Worm (Caenorhabditis elegans) whole organism, young adult: ENCODE results near the gene F42A9.3.

Experiments
- B0261.1 ChIP-seq: sonication (generic microtip); optimal IDR thresholded peaks from 2 replicates; lab custom pipeline; 2016; ENCODE audit warnings: mild to moderate bottlenecking, missing genetic modification characterization, moderate library complexity, missing compliant biosample characterization
- F22D6.2 ChIP-seq: sonication (generic microtip); optimal IDR thresholded peaks from 2 replicates; lab custom pipeline; 2016; ENCODE audit warnings: mild to moderate bottlenecking, missing genetic modification characterization, missing compliant biosample characterization
- F23B12.7 ChIP-seq: sonication (generic microtip); optimal IDR thresholded peaks from 2 replicates; lab custom pipeline; 2017; ENCODE audit warnings: missing genetic modification characterization, mild to moderate bottlenecking, missing compliant biosample characterization, antibody characterized with exemption, moderate library complexity; ENCODE audit not compliant: insufficient read depth
- F39B2.1 ChIP-seq: fragments of 200-800 bp; sonication (Bioruptor generic); IDR thresholded peaks from 2 replicates; pipeline ENCODE4 v1.3.6; 2022; ENCODE audit warnings: missing genetic modification reagents, missing genetic modification characterization, missing compliant biosample characterization
- F49E8.2 ChIP-seq: sonication (generic microtip); optimal IDR thresholded peaks from 3 replicates; lab custom pipeline; 2017; ENCODE audit warnings: missing genetic modification characterization, mild to moderate bottlenecking, missing compliant biosample characterization, antibody characterized with exemption, moderate library complexity; ENCODE audit not compliant: insufficient read depth
- K11D2.4 ChIP-seq: fragments of 200-800 bp; sonication (Bioruptor generic); IDR thresholded peaks from 2 replicates; pipeline ENCODE4 v1.3.6; 2022; ENCODE audit warnings: missing genetic modification reagents, missing genetic modification characterization, missing compliant biosample characterization
- Y53G8AR.9 ChIP-seq: fragments of 200-800 bp; sonication (Bioruptor generic); conservative IDR thresholded peaks from 2 replicates; pipeline ENCODE4 v1.3.6; 2022; ENCODE audit warnings: missing genetic modification reagents, missing genetic modification characterization, missing compliant biosample characterization
- Y79H2A.3 ChIP-seq: fragments of 200-800 bp; sonication (Bioruptor generic); conservative IDR thresholded peaks from 2 replicates; pipeline ENCODE4 v1.3.6; 2022; ENCODE audit warnings: missing genetic modification reagents, missing genetic modification characterization, missing compliant biosample characterization
- Y95B8A.8 ChIP-seq: fragments of 200-800 bp; sonication (Bioruptor generic); IDR thresholded peaks from 2 replicates; pipeline ENCODE4 v1.3.6; 2022; ENCODE audit warnings: missing genetic modification reagents, missing genetic modification characterization, missing compliant biosample characterization
- ama-1 ChIP-seq, 3 experiments: fragments of 150-350 bp in 1 of 3; sonication (generic microtip) in 2 of 3; optimal IDR thresholded peaks; 2 replicates each; lab custom pipeline; 2014 to 2018; ENCODE audit warnings: missing biosample characterization in 2 of 3, missing genetic modification characterization in 2 of 3, missing genetic modification reagents in 2 of 3
- aptf-3 ChIP-seq: fragments of 200-800 bp; sonication (Bioruptor generic); IDR thresholded peaks from 2 replicates; pipeline ENCODE4 v1.3.6; 2022; ENCODE audit warnings: missing genetic modification characterization, missing compliant biosample characterization
- atf-7 ChIP-seq: sonication (generic microtip); optimal IDR thresholded peaks from 2 replicates; lab custom pipeline; 2017; ENCODE audit warnings: mild to moderate bottlenecking, missing genetic modification characterization, missing compliant biosample characterization
- attf-3 ChIP-seq: fragments of 200-800 bp; sonication (Bioruptor generic); conservative IDR thresholded peaks from 2 replicates; pipeline ENCODE4 v1.3.6; 2022; ENCODE audit warnings: missing genetic modification reagents, missing genetic modification characterization, missing compliant biosample characterization
- attf-5 ChIP-seq: fragments of 200-800 bp; sonication (Bioruptor generic); optimal IDR thresholded peaks from 2 replicates; lab custom pipeline; 2018; ENCODE audit warnings: mild to moderate bottlenecking, missing genetic modification characterization, missing compliant biosample characterization
- bed-2 ChIP-seq: fragments of 200-800 bp; sonication (Bioruptor generic); IDR thresholded peaks from 2 replicates; pipeline ENCODE4 v1.3.6; 2022; ENCODE audit warnings: missing genetic modification reagents, missing genetic modification characterization, missing compliant biosample characterization
- cebp-1 ChIP-seq, 2 experiments: fragments of 200-800 bp in 1 of 2; sonication (Bioruptor generic) in 1 of 2; sonication (generic microtip) in 1 of 2; IDR thresholded peaks in 1 of 2; optimal IDR thresholded peaks in 1 of 2; 2 replicates each; pipeline versions ENCODE4 v1.3.6 to Lab custom; 2017 to 2022; ENCODE audit warnings: missing compliant biosample characterization in 2 of 2, missing genetic modification characterization in 2 of 2, mild to moderate bottlenecking in 1 of 2, missing genetic modification reagents in 1 of 2, moderate library complexity in 1 of 2
- ceh-27 ChIP-seq: fragments of 200-800 bp; sonication (Bioruptor generic); optimal IDR thresholded peaks from 2 replicates; lab custom pipeline; 2018; ENCODE audit warnings: mild to moderate bottlenecking, missing genetic modification characterization, moderate library complexity, missing compliant biosample characterization
- ceh-91 ChIP-seq: fragments of 200-800 bp; sonication (Bioruptor generic); IDR thresholded peaks from 2 replicates; pipeline ENCODE4 v1.3.6; 2022; ENCODE audit warnings: missing genetic modification reagents, missing genetic modification characterization, missing compliant biosample characterization
- chd-7 ChIP-seq: sonication (generic microtip); optimal IDR thresholded peaks from 2 replicates; lab custom pipeline; 2016; ENCODE audit warnings: mild to moderate bottlenecking, missing genetic modification characterization, moderate library complexity, missing compliant biosample characterization
- dpff-1 ChIP-seq: sonication (generic microtip); optimal IDR thresholded peaks from 2 replicates; lab custom pipeline; 2017; ENCODE audit warnings: mild to moderate bottlenecking, missing genetic modification characterization, missing compliant biosample characterization
- egl-18 ChIP-seq: fragments of 200-800 bp; sonication (Bioruptor generic); IDR thresholded peaks from 2 replicates; pipeline ENCODE4 v1.3.6; 2022; ENCODE audit warnings: missing genetic modification reagents, missing genetic modification characterization, missing compliant biosample characterization
- hrde-1 ChIP-seq: sonication (generic microtip); optimal IDR thresholded peaks from 2 replicates; lab custom pipeline; 2016; ENCODE audit warnings: missing genetic modification characterization, mild to moderate bottlenecking, missing compliant biosample characterization, moderate library complexity, missing genotype, missing genetic modification reagents, borderline replicate concordance
- lag-1 ChIP-seq: fragments of 200-800 bp; sonication (Bioruptor generic); IDR thresholded peaks from 2 replicates; pipeline ENCODE4 v1.3.6; 2022; ENCODE audit warnings: missing genetic modification reagents, missing genetic modification characterization, missing compliant biosample characterization
- lir-1 ChIP-seq: fragments of 200-800 bp; sonication (Bioruptor generic); conservative IDR thresholded peaks from 2 replicates; pipeline ENCODE4 v1.3.6; 2022; ENCODE audit warnings: missing genetic modification reagents, missing genetic modification characterization, missing compliant biosample characterization
- lsy-27 ChIP-seq: sonication (generic microtip); optimal IDR thresholded peaks from 2 replicates; lab custom pipeline; 2017; ENCODE audit warnings: missing genetic modification characterization, mild to moderate bottlenecking, missing compliant biosample characterization, antibody characterized with exemption, missing genotype, borderline replicate concordance; ENCODE audit not compliant: insufficient read depth
- madf-10 ChIP-seq: sonication (generic microtip); optimal IDR thresholded peaks from 2 replicates; lab custom pipeline; 2016; ENCODE audit warnings: mild to moderate bottlenecking, missing genetic modification characterization, missing compliant biosample characterization
- madf-3 ChIP-seq: fragments of 200-800 bp; sonication (Bioruptor generic); IDR thresholded peaks from 2 replicates; pipeline ENCODE4 v1.3.6; 2022; ENCODE audit warnings: missing genetic modification reagents, missing genetic modification characterization, missing compliant biosample characterization
- madf-6 ChIP-seq: fragments of 200-800 bp; sonication (Bioruptor generic); IDR thresholded peaks from 2 replicates; pipeline ENCODE4 v1.3.6; 2022; ENCODE audit warnings: missing genetic modification reagents, missing genetic modification characterization, missing compliant biosample characterization
- mcd-1 ChIP-seq: fragments of 200-800 bp; sonication (Bioruptor generic); IDR thresholded peaks from 2 replicates; pipeline ENCODE4 v1.3.6; 2022; ENCODE audit warnings: missing genetic modification reagents, missing genetic modification characterization, missing compliant biosample characterization
- nfya-2 ChIP-seq: fragments of 200-800 bp; sonication (Bioruptor generic); IDR thresholded peaks from 2 replicates; pipeline ENCODE4 v1.3.6; 2022; ENCODE audit warnings: missing genetic modification reagents, missing genetic modification characterization, missing compliant biosample characterization
- nhr-179 ChIP-seq: sonication (generic microtip); optimal IDR thresholded peaks from 2 replicates; lab custom pipeline; 2016; ENCODE audit warnings: mild to moderate bottlenecking, missing genetic modification characterization, missing compliant biosample characterization
- nhr-80 ChIP-seq: sonication (generic microtip); optimal IDR thresholded peaks from 2 replicates; lab custom pipeline; 2016; ENCODE audit warnings: missing genetic modification characterization, missing compliant biosample characterization
- nhr-90 ChIP-seq: sonication (generic microtip); optimal IDR thresholded peaks from 2 replicates; lab custom pipeline; 2016; ENCODE audit warnings: missing genotype, mild to moderate bottlenecking, missing genetic modification characterization, missing compliant biosample characterization
- pha-4 ChIP-seq: fragments of 150-350 bp; sonication (generic microtip); optimal IDR thresholded peaks from 2 replicates; lab custom pipeline; 2014; ENCODE audit warnings: missing biosample characterization, missing genetic modification reagents, missing genetic modification characterization
- rpc-1 ChIP-seq, 2 experiments: fragments of 150-350 bp in 1 of 2; sonication (generic microtip) in 1 of 2; optimal IDR thresholded peaks; 2 replicates each; lab custom pipeline; 2014 to 2018; ENCODE audit warnings: missing biosample characterization in 1 of 2, missing genetic modification characterization in 1 of 2, missing genetic modification reagents in 1 of 2, missing genotype in 1 of 2
- sea-2 ChIP-seq: fragments of 200-800 bp; sonication (Bioruptor generic); IDR thresholded peaks from 2 replicates; pipeline ENCODE4 v1.3.6; 2022; ENCODE audit warnings: missing genetic modification characterization, missing compliant biosample characterization
- snpc-1.3 ChIP-seq: sonication (generic microtip); optimal IDR thresholded peaks from 2 replicates; lab custom pipeline; 2017; ENCODE audit warnings: missing genetic modification characterization, mild to moderate bottlenecking, missing compliant biosample characterization, antibody characterized with exemption, moderate library complexity, missing genotype, missing genetic modification reagents; ENCODE audit not compliant: insufficient read depth
- sptf-2 ChIP-seq: fragments of 200-800 bp; sonication (Bioruptor generic); optimal IDR thresholded peaks from 2 replicates; lab custom pipeline; 2018; ENCODE audit warnings: mild to moderate bottlenecking, missing genetic modification characterization, missing compliant biosample characterization
- tbx-9 ChIP-seq: sonication (generic microtip); optimal IDR thresholded peaks from 2 replicates; lab custom pipeline; 2016; ENCODE audit warnings: borderline replicate concordance, missing genetic modification characterization, inconsistent platforms, missing compliant biosample characterization
- xnd-1 ChIP-seq: sonication (generic microtip); optimal IDR thresholded peaks from 2 replicates; lab custom pipeline; 2016; ENCODE audit warnings: missing genotype, missing genetic modification reagents, missing genetic modification characterization, missing compliant biosample characterization
- ztf-18 ChIP-seq: sonication (generic microtip); optimal IDR thresholded peaks from 2 replicates; lab custom pipeline; 2016; ENCODE audit warnings: missing genotype, mild to moderate bottlenecking, missing genetic modification characterization, missing compliant biosample characterization
- ztf-26 ChIP-seq: sonication (generic microtip); optimal IDR thresholded peaks from 2 replicates; lab custom pipeline; 2017; ENCODE audit warnings: missing genetic modification characterization, missing compliant biosample characterization

Gene F42A9.3

DNA sequence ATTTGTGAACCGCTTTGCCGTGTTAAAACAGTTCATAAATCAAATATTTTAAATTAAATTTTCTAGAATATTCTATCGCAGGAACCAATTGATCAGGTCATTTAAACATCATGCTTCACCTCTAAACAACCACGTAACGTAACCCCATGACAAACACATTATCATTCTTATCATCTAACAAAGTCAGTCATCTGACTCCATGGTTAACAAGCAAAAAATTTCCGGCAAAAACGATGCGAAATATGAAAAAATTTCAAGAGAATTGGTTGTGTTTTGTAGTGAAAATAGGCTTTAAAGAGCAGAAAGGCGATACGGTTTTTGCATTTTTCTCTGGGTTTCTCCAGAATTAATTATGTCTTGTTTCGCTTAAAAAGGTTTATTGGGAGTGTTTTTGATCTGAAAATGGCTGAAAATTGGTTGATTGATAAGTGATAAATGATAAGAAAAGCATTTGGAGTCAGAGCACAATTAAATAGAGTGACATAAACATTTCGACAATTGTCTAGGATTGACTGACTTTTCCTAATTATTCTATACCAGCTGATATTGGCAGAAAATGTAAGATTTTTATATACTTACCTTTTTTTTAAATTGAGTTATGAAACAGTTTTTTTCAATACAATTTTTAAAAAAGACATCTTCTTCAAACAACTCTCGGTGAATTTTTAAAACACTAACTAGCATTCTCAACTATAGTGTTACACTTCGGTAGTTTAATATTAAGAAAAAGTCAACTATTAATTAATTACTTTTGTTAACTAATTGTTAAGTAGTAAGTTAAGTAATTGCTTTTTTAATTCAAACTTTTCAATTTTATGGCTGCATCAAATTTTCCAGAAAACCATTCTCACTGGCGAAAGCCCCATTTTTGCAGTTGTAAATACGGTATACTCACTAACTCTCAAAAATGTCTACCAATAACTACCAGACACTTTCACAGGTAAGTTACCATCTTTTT is 31.7 kb upstream of the F42A9.3 start, which contains the start of gene catp-7 (continued):
- no peak for TF ChIP-seq dpff-1
- TF ChIP-seq atf-7, result peak; percentile 60
- 0 out of 2 replicates have a peak, but pooled peaks have one; percentile 41 for TF ChIP-seq Y53G8AR.9
- no peak for TF ChIP-seq snpc-1.3 (tag; lab: Kevin White, UChicago)
- TF ChIP-seq madf-10 (tag; lab: Kevin White, UChicago), result no peak
- peak; percentile 87 for TF ChIP-seq nhr-80
- TF ChIP-seq lag-1 (GFP tag; lab: Robert Waterston, UW), result no peak
- no peak for TF ChIP-seq K11D2.4 (GFP tag; lab: Robert Waterston, UW)
- TF ChIP-seq mcd-1, result no peak
- TF ChIP-seq Y95B8A.8 (GFP tag; lab: Robert Waterston, UW), result no peak
- no peak for TF ChIP-seq lsy-27 (tag; lab: Kevin White, UChicago)
- TF ChIP-seq egl-18 (GFP tag; lab: Robert Waterston, UW), result no peak
- no peak for TF ChIP-seq Y79H2A.3 (GFP tag; lab: Robert Waterston, UW)
- no peak for TF ChIP-seq nfya-2 (GFP tag; lab: Robert Waterston, UW)
- no peak for TF ChIP-seq sea-2
- TF ChIP-seq pha-4 (tag; lab: Kevin White, UChicago), result no peak
- TF ChIP-seq ztf-18 (tag; lab: Kevin White, UChicago), result no peak
- no peak for TF ChIP-seq ama-1 (optimal IDR thresholded peaks at IDR 0.05; lab: Kevin White, UChicago)
- TF ChIP-seq ama-1 (GFP tag; optimal IDR thresholded peaks at IDR 0.05; lab: Kevin White, UChicago), result no peak
- no peak for TF ChIP-seq cebp-1 (GFP tag; IDR thresholded peaks at IDR 0.05; lab: Robert Waterston, UW)
- TF ChIP-seq cebp-1 (tag; optimal IDR thresholded peaks at IDR 0.05; lab: Kevin White, UChicago), result peak; percentile 58
- TF ChIP-seq nhr-179 (tag; lab: Kevin White, UChicago), result no peak
- peak; percentile 22 for TF ChIP-seq attf-5 (GFP tag; lab: Kevin White, UChicago)
- TF ChIP-seq ztf-26, result no peak
- no peak for TF ChIP-seq B0261.1
- no peak for TF ChIP-seq madf-3 (GFP tag; lab: Robert Waterston, UW)
- TF ChIP-seq xnd-1 (tag; lab: Kevin White, UChicago), result no peak
- 0 out of 2 replicates have a peak, but pooled peaks have one; percentile 30 for TF ChIP-seq lir-1 (GFP tag; lab: Robert Waterston, UW)
- TF ChIP-seq nhr-90, result no peak
- no peak for TF ChIP-seq F39B2.1 (GFP tag; lab: Robert Waterston, UW)
- TF ChIP-seq ceh-27 (GFP tag; lab: Kevin White, UChicago), result no peak
- no peak for TF ChIP-seq hrde-1 (tag; lab: Kevin White, UChicago)
- TF ChIP-seq madf-6 (GFP tag; lab: Robert Waterston, UW), result no peak
- TF ChIP-seq chd-7 (tag; lab: Kevin White, UChicago), result peak; percentile 42
- no peak for TF ChIP-seq F23B12.7 (tag; lab: Kevin White, UChicago)
- no peak for TF ChIP-seq rpc-1 (optimal IDR thresholded peaks at IDR 0.05; lab: Kevin White, UChicago)
- TF ChIP-seq rpc-1 (tag; optimal IDR thresholded peaks at IDR 0.05; lab: Kevin White, UChicago), result no peak
- TF ChIP-seq attf-3, result no peak
- TF ChIP-seq F22D6.2 (tag; lab: Kevin White, UChicago), result no peak
- no peak for TF ChIP-seq F49E8.2
- no peak for TF ChIP-seq aptf-3 (GFP tag; lab: Robert Waterston, UW)
- TF ChIP-seq sptf-2 (GFP tag; lab: Kevin White, UChicago), result no peak
- TF ChIP-seq tbx-9 (tag; lab: Kevin White, UChicago), result no peak
- TF ChIP-seq bed-2, result no peak
- TF ChIP-seq ceh-91 (GFP tag; lab: Robert Waterston, UW), result no peak
